Fruit fly (Drosophila melanogaster) whole organism, embryonic: ENCODE measurements around the gene CG4424.
A peak's percentile ranks its signal among the peaks of the same experiment; 100 is the strongest.

ENCODE experiments used
- Bteb2 ChIP-seq: fragments of 200-800 bp; sonication (Bioruptor generic); optimal IDR thresholded peaks from 2 replicates; lab custom pipeline; 2016; ENCODE audit warnings: missing biosample characterization, missing genetic modification characterization
- CG10147 ChIP-seq: fragments of 200-800 bp; sonication (Bioruptor generic); optimal IDR thresholded peaks from 2 replicates; lab custom pipeline; 2019; ENCODE audit warnings: missing biosample characterization, mild to moderate bottlenecking, missing genetic modification characterization, moderate library complexity
- CG10431 ChIP-seq: fragments of 200-800 bp; sonication (Bioruptor generic); optimal IDR thresholded peaks from 3 replicates; lab custom pipeline; 2018; ENCODE audit warnings: missing biosample characterization, mild to moderate bottlenecking, missing genetic modification characterization
- CG10462 ChIP-seq: fragments of 200-800 bp; sonication (Bioruptor generic); optimal IDR thresholded peaks from 2 replicates; lab custom pipeline; 2016; ENCODE audit warnings: missing biosample characterization, missing genetic modification characterization
- CG10959 ChIP-seq: fragments of 200-800 bp; sonication (Bioruptor generic); IDR thresholded peaks from 2 replicates; pipeline ENCODE4 v1.3.6; 2022; ENCODE audit warnings: missing biosample characterization, missing genetic modification characterization
- CG11696 ChIP-seq: fragments of 200-800 bp; sonication (Bioruptor generic); IDR thresholded peaks from 2 replicates; pipeline ENCODE4 v1.3.6; 2022; ENCODE audit warnings: missing biosample characterization, missing genetic modification characterization
- CG12236 ChIP-seq: fragments of 200-800 bp; sonication (Bioruptor generic); optimal IDR thresholded peaks from 2 replicates; lab custom pipeline; 2016; ENCODE audit warnings: missing biosample characterization, missing genetic modification characterization
- CG14050 ChIP-seq: fragments of 200-800 bp; sonication (Bioruptor generic); IDR thresholded peaks from 3 replicates; pipeline ENCODE4 v1.3.6; 2022; ENCODE audit warnings: missing biosample characterization, missing genetic modification characterization
- CG15073 ChIP-seq: fragments of 200-800 bp; sonication (Bioruptor generic); optimal IDR thresholded peaks from 2 replicates; lab custom pipeline; 2016; ENCODE audit warnings: missing biosample characterization, missing genetic modification characterization
- CG16815 ChIP-seq: fragments of 200-800 bp; sonication (Bioruptor generic); optimal IDR thresholded peaks from 3 replicates; lab custom pipeline; 2017; ENCODE audit warnings: missing biosample characterization, mild to moderate bottlenecking, missing genetic modification characterization
- CG30020 ChIP-seq: fragments of 200-800 bp; optimal IDR thresholded peaks from 2 replicates; lab custom pipeline; 2019; ENCODE audit warnings: missing biosample characterization, mild to moderate bottlenecking, missing genetic modification characterization, moderate library complexity
- CG3281 ChIP-seq: fragments of 200-800 bp; sonication (Bioruptor generic); optimal IDR thresholded peaks from 3 replicates; lab custom pipeline; 2017; ENCODE audit warnings: missing biosample characterization, mild to moderate bottlenecking, missing genetic modification characterization
- CG6854 ChIP-seq: fragments of 200-800 bp; sonication (Bioruptor generic); optimal IDR thresholded peaks from 3 replicates; lab custom pipeline; 2017; ENCODE audit warnings: missing biosample characterization, mild to moderate bottlenecking, missing genetic modification characterization
- CG7372 ChIP-seq: fragments of 200-800 bp; sonication (Bioruptor generic); IDR thresholded peaks from 2 replicates; pipeline ENCODE4 v1.3.6; 2022; ENCODE audit warnings: missing biosample characterization, missing genetic modification characterization
- CG8089 ChIP-seq: fragments of 200-800 bp; sonication (Bioruptor generic); optimal IDR thresholded peaks from 3 replicates; lab custom pipeline; 2016; ENCODE audit warnings: missing biosample characterization, missing genetic modification characterization
- CG8290 ChIP-seq, 3 experiments: fragments of 200-800 bp; sonication (Bioruptor generic); optimal IDR thresholded peaks; 2 replicates each; lab custom pipeline; 2016 to 2019; ENCODE audit warnings: missing biosample characterization in 3 of 3, missing genetic modification characterization in 3 of 3, mild to moderate bottlenecking in 2 of 3, moderate library complexity in 1 of 3
- CG8478 ChIP-seq: fragments of >200 bp; optimal IDR thresholded peaks from 2 replicates; lab custom pipeline; 2018
- CG8924 ChIP-seq: fragments of 200-800 bp; optimal IDR thresholded peaks from 3 replicates; lab custom pipeline; 2019; ENCODE audit warnings: missing biosample characterization, mild to moderate bottlenecking, missing genetic modification characterization, moderate library complexity
- CG9727 ChIP-seq: fragments of 200-800 bp; sonication (Bioruptor generic); optimal IDR thresholded peaks from 3 replicates; lab custom pipeline; 2017; ENCODE audit warnings: missing biosample characterization, mild to moderate bottlenecking, missing genetic modification characterization
- Dll ChIP-seq: fragments of 200-800 bp; sonication (Bioruptor generic); IDR thresholded peaks from 4 replicates; pipeline ENCODE4 v1.3.6; 2022; ENCODE audit warnings: missing biosample characterization, missing genetic modification characterization; ENCODE audit not compliant: partially characterized antibody
- Doc2 ChIP-seq: fragments of 200-800 bp; sonication (Bioruptor generic); IDR thresholded peaks from 2 replicates; pipeline ENCODE4 v1.3.6; 2022; ENCODE audit warnings: missing biosample characterization, missing genetic modification characterization
- Dp ChIP-seq: fragments of 200-800 bp; sonication (Bioruptor generic); optimal IDR thresholded peaks from 2 replicates; lab custom pipeline; 2018; ENCODE audit warnings: missing biosample characterization, mild to moderate bottlenecking, missing genetic modification characterization, moderate library complexity
- HHEX ChIP-seq: fragments of 200-800 bp; sonication (Bioruptor generic); optimal IDR thresholded peaks from 3 replicates; lab custom pipeline; 2017; ENCODE audit warnings: missing biosample characterization, mild to moderate bottlenecking, missing genetic modification characterization, missing genetic modification reagents
- NC2β ChIP-seq: fragments of 200-800 bp; sonication (Bioruptor generic); optimal IDR thresholded peaks from 2 replicates; lab custom pipeline; 2016; ENCODE audit warnings: missing biosample characterization, missing genetic modification characterization
- PHDP ChIP-seq: fragments of 200-800 bp; sonication (Bioruptor generic); optimal IDR thresholded peaks from 3 replicates; lab custom pipeline; 2018; ENCODE audit warnings: missing biosample characterization, mild to moderate bottlenecking, missing genetic modification characterization, moderate library complexity
- Sox100B ChIP-seq: fragments of 200-800 bp; sonication (Bioruptor generic); optimal IDR thresholded peaks from 3 replicates; lab custom pipeline; 2018; ENCODE audit warnings: missing biosample characterization, mild to moderate bottlenecking, missing genetic modification characterization
- al ChIP-seq: fragments of 200-800 bp; sonication (Bioruptor generic); IDR thresholded peaks from 2 replicates; pipeline ENCODE4 v1.3.6; 2022; ENCODE audit warnings: missing biosample characterization, missing genetic modification characterization
- ato ChIP-seq: fragments of 200-800 bp; sonication (Bioruptor generic); IDR thresholded peaks from 2 replicates; pipeline ENCODE4 v1.3.6; 2022; ENCODE audit warnings: missing biosample characterization, missing genetic modification characterization; ENCODE audit not compliant: partially characterized antibody
- caup ChIP-seq: fragments of 200-800 bp; sonication (Bioruptor generic); optimal IDR thresholded peaks from 3 replicates; lab custom pipeline; 2017; ENCODE audit warnings: missing biosample characterization, mild to moderate bottlenecking, missing genetic modification characterization, moderate library complexity; ENCODE audit not compliant: severe bottlenecking
- chif ChIP-seq, 2 experiments: fragments of 200-800 bp; sonication (Bioruptor generic); optimal IDR thresholded peaks; 3 replicates each; lab custom pipeline; 2016; ENCODE audit warnings: missing biosample characterization in 2 of 2, missing genetic modification characterization in 2 of 2
- crp ChIP-seq, 2 experiments: fragments of 200-800 bp; sonication (Bioruptor generic); optimal IDR thresholded peaks; 2 replicates in 1 of 2; 3 replicates in 1 of 2; lab custom pipeline; 2017; ENCODE audit warnings: missing biosample characterization in 2 of 2, missing genetic modification characterization in 2 of 2, mild to moderate bottlenecking in 1 of 2, moderate library complexity in 1 of 2
- disco-r ChIP-seq: fragments of 200-800 bp; sonication (Bioruptor generic); optimal IDR thresholded peaks from 2 replicates; lab custom pipeline; 2016; ENCODE audit warnings: missing biosample characterization, missing genetic modification characterization
- ems ChIP-seq: fragments of 200-800 bp; sonication (Bioruptor generic); optimal IDR thresholded peaks from 3 replicates; lab custom pipeline; 2016; ENCODE audit warnings: missing biosample characterization, missing genetic modification characterization
- gsb ChIP-seq: fragments of 200-800 bp; sonication (Bioruptor generic); IDR thresholded peaks from 2 replicates; pipeline ENCODE4 v1.3.6; 2022; ENCODE audit warnings: missing biosample characterization, missing genetic modification characterization
- klu ChIP-seq: fragments of 200-800 bp; sonication (Bioruptor generic); IDR thresholded peaks from 2 replicates; pipeline ENCODE4 v1.3.6; 2022; ENCODE audit warnings: missing biosample characterization, missing genetic modification characterization
- lola ChIP-seq, 3 experiments: fragments of >200 bp in 2 of 3; fragments of 200-800 bp in 1 of 3; sonication (Bioruptor generic) in 1 of 3; optimal IDR thresholded peaks; 2 replicates each; lab custom pipeline; 2017 to 2019; ENCODE audit warnings: missing biosample characterization in 3 of 3, missing genetic modification characterization in 3 of 3, mild to moderate bottlenecking in 1 of 3, moderate library complexity in 1 of 3
- nerfin-1 ChIP-seq: fragments of 200-800 bp; sonication (Bioruptor generic); optimal IDR thresholded peaks from 3 replicates; lab custom pipeline; 2019; ENCODE audit warnings: missing biosample characterization, mild to moderate bottlenecking, missing genetic modification characterization, moderate library complexity
- oc ChIP-seq: fragments of 200-800 bp; sonication (Bioruptor generic); optimal IDR thresholded peaks from 2 replicates; lab custom pipeline; 2018; ENCODE audit warnings: missing biosample characterization, mild to moderate bottlenecking, missing genetic modification characterization, moderate library complexity
- org-1 ChIP-seq: fragments of 200-800 bp; sonication (Bioruptor generic); optimal IDR thresholded peaks from 2 replicates; lab custom pipeline; 2017; ENCODE audit warnings: missing biosample characterization, missing genetic modification characterization
- pan ChIP-seq, 4 experiments: fragments of >200 bp in 3 of 4; fragments of 200-800 bp in 1 of 4; sonication (Bioruptor generic) in 1 of 4; optimal IDR thresholded peaks in 3 of 4; IDR thresholded peaks in 1 of 4; 2 replicates each; pipeline versions ENCODE4 v1.3.6 to Lab custom; 2017 to 2022; ENCODE audit warnings: missing biosample characterization in 2 of 4, missing genetic modification characterization in 2 of 4, mixed read lengths in 1 of 4
- prd ChIP-seq, 3 experiments: fragments of >200 bp in 2 of 3; fragments of 200-800 bp in 1 of 3; sonication (Bioruptor generic) in 1 of 3; optimal IDR thresholded peaks in 2 of 3; IDR thresholded peaks in 1 of 3; 2 replicates in 2 of 3; 3 replicates in 1 of 3; pipeline versions ENCODE4 v1.3.6 to Lab custom; 2017 to 2022; ENCODE audit warnings: missing biosample characterization in 1 of 3, missing genetic modification characterization in 1 of 3
- pros ChIP-seq: fragments of 200-800 bp; sonication (Bioruptor generic); optimal IDR thresholded peaks from 3 replicates; lab custom pipeline; 2019; ENCODE audit warnings: missing biosample characterization, mild to moderate bottlenecking, missing genetic modification characterization, moderate library complexity
- rib ChIP-seq: fragments of 200-800 bp; sonication (Bioruptor generic); IDR thresholded peaks from 2 replicates; pipeline ENCODE4 v1.3.6; 2022; ENCODE audit warnings: missing biosample characterization, missing genetic modification characterization
- salm ChIP-seq: fragments of 200-800 bp; sonication (Bioruptor generic); optimal IDR thresholded peaks from 2 replicates; lab custom pipeline; 2018; ENCODE audit warnings: missing biosample characterization, mild to moderate bottlenecking, missing genetic modification characterization
- sima ChIP-seq: fragments of 200-800 bp; sonication (Bioruptor generic); optimal IDR thresholded peaks from 2 replicates; lab custom pipeline; 2016; ENCODE audit warnings: missing biosample characterization, missing genetic modification characterization
- tgo ChIP-seq: fragments of 200-800 bp; sonication (Bioruptor generic); IDR thresholded peaks from 3 replicates; pipeline ENCODE4 v1.3.6; 2022; ENCODE audit warnings: missing biosample characterization, missing genetic modification characterization
- twi ChIP-seq: fragments of 200-800 bp; optimal IDR thresholded peaks from 2 replicates; lab custom pipeline; 2019; ENCODE audit warnings: missing biosample characterization, mild to moderate bottlenecking, missing genetic modification characterization, moderate library complexity
- unc-4 ChIP-seq: fragments of 200-800 bp; sonication (Bioruptor generic); IDR thresholded peaks from 2 replicates; pipeline ENCODE4 v1.3.6; 2022; ENCODE audit warnings: missing biosample characterization, missing genetic modification characterization; ENCODE audit not compliant: partially characterized antibody

The CG4424 gene

dm6 chr3R:19999474-19999873 lies 28.4 kb downstream of the CG4424 start (continued):
- TF ChIP-seq PHDP (tag; lab: Kevin White, UChicago) (peak; percentile 90), nerfin-1 (tag; lab: Kevin White, UChicago) (peak; percentile 70), caup (GFP tag; lab: Kevin White, UChicago) (peak; percentile 70), Dp (no peak), CG14050 (GFP tag; lab: Robert Waterston, UW) (peak; percentile 62; the same call in 2 of the 3 replicates), Bteb2 (GFP tag; lab: Kevin White, UChicago) (peak; percentile 39), salm (peak; percentile 70), oc (tag; lab: Kevin White, UChicago) (peak; percentile 85), CG9727 (GFP tag; lab: Kevin White, UChicago) (peak; percentile 83), CG8478 (lab: Kevin White, UChicago) (no peak), sima (GFP tag; lab: Kevin White, UChicago) (no peak), klu (GFP tag; lab: Robert Waterston, UW) (peak; percentile 52; the same call in 1 of the 2 replicates), NC2β (GFP tag; lab: Kevin White, UChicago) (no peak), Dll (GFP tag; lab: Robert Waterston, UW) (no peak), twi (peak; percentile 67), CG30020 (peak; percentile 36), CG7372 (peak; percentile 78), lola (GFP tag; optimal IDR thresholded peaks at IDR 0.05; lab: Kevin White, UChicago) (peak in 1 of 3 experiments; percentile 84), rib (GFP tag; lab: Robert Waterston, UW) (0 out of 2 replicates have a peak, but pooled peaks have one; percentile 30), pros (no peak), CG8290 (GFP tag; optimal IDR thresholded peaks at IDR 0.05; lab: Kevin White, UChicago) (peak; percentile 50), CG8290 (tag; optimal IDR thresholded peaks at IDR 0.05; lab: Kevin White, UChicago) (peak in 1 of 2 experiments; percentile 28), CG6854 (GFP tag; lab: Kevin White, UChicago) (peak; percentile 39), tgo (GFP tag; lab: Robert Waterston, UW) (peak; percentile 88), CG15073 (GFP tag; lab: Kevin White, UChicago) (peak; percentile 21), crp (GFP tag; optimal IDR thresholded peaks at IDR 0.05; lab: Kevin White, UChicago) (no peak), CG8924 (tag; lab: Kevin White, UChicago) (peak; percentile 90), CG10147 (GFP tag; lab: Kevin White, UChicago) (peak; percentile 76), gsb (peak; percentile 46; the same call in 1 of the 2 replicates), al (GFP tag; lab: Robert Waterston, UW) (peak; percentile 64), pan (optimal IDR thresholded peaks at IDR 0.05; lab: Kevin White, UChicago) (no peak), pan (GFP tag; optimal IDR thresholded peaks at IDR 0.05 in 1 of 2, IDR thresholded peaks at IDR 0.05 in 1 of 2) (peak in 1 of 2 experiments; percentile 90), CG8089 (no peak), Doc2 (GFP tag; lab: Robert Waterston, UW) (no peak), org-1 (peak; percentile 66), ato (GFP tag; lab: Robert Waterston, UW) (no peak), prd (optimal IDR thresholded peaks at IDR 0.05; lab: Kevin White, UChicago) (no peak), prd (GFP tag; IDR thresholded peaks at IDR 0.05; lab: Robert Waterston, UW) (peak; percentile 95), CG11696 (GFP tag; lab: Robert Waterston, UW) (peak; percentile 68), unc-4 (GFP tag; lab: Robert Waterston, UW) (no peak), CG10959 (GFP tag; lab: Robert Waterston, UW) (peak; percentile 62), HHEX (GFP tag; lab: Kevin White, UChicago) (peak; percentile 64), CG12236 (GFP tag; lab: Kevin White, UChicago) (no peak), CG10431 (no peak), CG10462 (peak; percentile 54), CG16815 (GFP tag; lab: Kevin White, UChicago) (peak; percentile 69), ems (GFP tag; lab: Kevin White, UChicago) (peak; percentile 26), chif (GFP tag; optimal IDR thresholded peaks at IDR 0.05; lab: Kevin White, UChicago) (peak; percentile 13 to 23), CG3281 (peak; percentile 72), Sox100B (GFP tag; lab: Kevin White, UChicago) (peak; percentile 77), disco-r (no peak)
